Worm (Caenorhabditis elegans) whole organism, young adult: ENCODE measurements around the gene fbxa-160.

ENCODE experiments used
- C06A6.2 ChIP-seq: fragments of 200-800 bp; sonication (Bioruptor generic); conservative IDR thresholded peaks from 2 replicates; pipeline ENCODE4 v1.3.6; 2022; ENCODE audit warnings: missing genetic modification characterization, missing compliant biosample characterization
- bed-1 ChIP-seq: fragments of 200-800 bp; sonication (Bioruptor generic); IDR thresholded peaks from 2 replicates; pipeline ENCODE4 v1.3.6; 2022; ENCODE audit warnings: missing genetic modification reagents, missing genetic modification characterization, missing compliant biosample characterization
- lsl-1 ChIP-seq: fragments of 200-800 bp; sonication (Bioruptor generic); optimal IDR thresholded peaks from 2 replicates; lab custom pipeline; 2018; ENCODE audit warnings: mild to moderate bottlenecking, missing genetic modification characterization, moderate library complexity, missing compliant biosample characterization
- pha-4 ChIP-seq: fragments of 150-350 bp; sonication (generic microtip); optimal IDR thresholded peaks from 2 replicates; lab custom pipeline; 2014; ENCODE audit warnings: missing biosample characterization, missing genetic modification reagents, missing genetic modification characterization
- repo-1 ChIP-seq: sonication (generic microtip); optimal IDR thresholded peaks from 2 replicates; lab custom pipeline; 2017; ENCODE audit warnings: mild to moderate bottlenecking, missing genetic modification characterization, missing compliant biosample characterization
- sea-2 ChIP-seq: fragments of 200-800 bp; sonication (Bioruptor generic); IDR thresholded peaks from 2 replicates; pipeline ENCODE4 v1.3.6; 2022; ENCODE audit warnings: missing genetic modification characterization, missing compliant biosample characterization

DNA sequence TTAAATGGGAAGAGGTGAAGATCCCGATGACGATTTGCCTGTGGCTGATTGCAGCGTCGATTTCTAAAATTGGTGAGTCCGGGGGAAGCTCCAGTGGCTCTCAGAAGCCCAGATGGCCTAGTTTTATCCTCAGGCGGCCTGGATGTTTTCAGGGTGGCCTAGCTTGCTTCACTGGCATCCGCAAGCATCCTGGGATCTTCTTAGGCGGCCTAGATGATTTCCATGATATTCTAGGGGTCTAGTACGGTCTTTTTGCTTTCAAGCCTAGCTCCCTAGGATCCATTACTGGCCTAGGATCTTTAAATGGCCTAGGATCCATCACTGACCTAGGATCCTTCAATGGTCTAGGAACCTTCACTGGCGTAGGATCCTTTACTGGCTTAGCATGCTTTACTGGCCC is 46.5 kb upstream of the fbxa-160 start:
- TF ChIP-seq pha-4 (tag; lab: Kevin White, UChicago), result no peak
- no peak for TF ChIP-seq repo-1 (tag; lab: Kevin White, UChicago)
- TF ChIP-seq C06A6.2 (GFP tag; lab: Robert Waterston, UW), result no peak
- TF ChIP-seq bed-1, result no peak
- TF ChIP-seq lsl-1 (GFP tag; lab: Kevin White, UChicago), result no peak
- no peak for TF ChIP-seq sea-2 (GFP tag; lab: Robert Waterston, UW)
